Comparison of ENCODE assay signal across 4 worm cellular contexts in the genomic region with DNA sequence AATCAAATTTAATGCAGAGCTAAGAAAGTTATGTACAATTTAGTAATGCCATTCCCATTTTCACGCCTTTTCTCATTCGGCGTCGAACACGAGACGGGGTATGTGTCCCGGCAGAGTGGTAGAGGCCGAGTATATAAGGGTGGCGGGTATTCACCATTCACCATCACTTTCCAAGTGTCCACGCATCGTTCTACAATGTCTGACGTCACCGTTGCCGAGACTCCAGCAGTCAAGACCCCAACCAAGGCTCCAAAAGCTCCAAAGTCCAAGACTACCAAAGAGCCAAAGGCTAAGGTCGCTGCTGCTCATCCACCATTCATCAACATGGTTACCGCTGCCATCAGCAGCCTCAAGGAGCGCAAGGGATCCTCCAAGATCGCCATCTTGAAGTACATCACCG.
TF ChIP-seq lines count a peak whose summit lies in the region.

Gene hil-2, plus strand, starts transcription at position 160 of the 400 bp plus-strand sequence.

TF ChIP-seq in whole organism, L2 larva, 48 proteins besides CTCF, POLR2A, EP300 and RAD21:
- TF ChIP-seq sma-3 (GFP tag; optimal IDR thresholded peaks at IDR 0.05; lab: Kevin White, UChicago), result no peak
- TF ChIP-seq fos-1 (tag; optimal IDR thresholded peaks at IDR 0.05; lab: Kevin White, UChicago), result no peak
- no peak for TF ChIP-seq R02D3.7 (tag; optimal IDR thresholded peaks at IDR 0.05; lab: Kevin White, UChicago)
- TF ChIP-seq unc-55 (GFP tag; optimal IDR thresholded peaks at IDR 0.05; lab: Kevin White, UChicago), result peak; percentile 21
- no peak for TF ChIP-seq lin-39 (tag; optimal IDR thresholded peaks at IDR 0.05; lab: Kevin White, UChicago)
- no peak for TF ChIP-seq sem-4 (tag; optimal IDR thresholded peaks at IDR 0.05; lab: Kevin White, UChicago)
TF ChIP-seq in whole organism, L2 larva: peak in this region for 1.

TF ChIP-seq in whole organism, L4 larva, 104 proteins besides CTCF, POLR2A, EP300 and RAD21:
- 0 out of 2 replicates have a peak, but pooled peaks have one; percentile 27 for TF ChIP-seq snpc-1.2 (GFP tag; IDR thresholded peaks at IDR 0.05; lab: Robert Waterston, UW)
- TF ChIP-seq F44E2.7 (GFP tag; IDR thresholded peaks at IDR 0.05; lab: Robert Waterston, UW), result no peak
- no peak for TF ChIP-seq ceh-62 (tag; optimal IDR thresholded peaks at IDR 0.05; lab: Kevin White, UChicago)
- no peak for TF ChIP-seq nhr-41 (GFP tag; IDR thresholded peaks at IDR 0.05; lab: Robert Waterston, UW)
- TF ChIP-seq lim-7 (GFP tag; IDR thresholded peaks at IDR 0.05; lab: Robert Waterston, UW), result no peak
- TF ChIP-seq sdz-12 (GFP tag; optimal IDR thresholded peaks at IDR 0.05; lab: Kevin White, UChicago), result no peak
- TF ChIP-seq dmd-6 (GFP tag; IDR thresholded peaks at IDR 0.05; lab: Robert Waterston, UW), result no peak
- TF ChIP-seq unc-62 (GFP tag; optimal IDR thresholded peaks at IDR 0.05 in 1 of 2; lab: Kevin White, UChicago), result peak in 1 of 2 experiments; percentile 66
- no peak for TF ChIP-seq unc-62 (tag; optimal IDR thresholded peaks at IDR 0.05; lab: Kevin White, UChicago)
- no peak for TF ChIP-seq mdl-1 (tag; optimal IDR thresholded peaks at IDR 0.05; lab: Kevin White, UChicago)
- no peak for TF ChIP-seq ztf-11 (tag; optimal IDR thresholded peaks at IDR 0.05; lab: Kevin White, UChicago)
- no peak for TF ChIP-seq zfp-3 (GFP tag; conservative IDR thresholded peaks at IDR 0.05; lab: Robert Waterston, UW)
- no peak for TF ChIP-seq zag-1 (tag; optimal IDR thresholded peaks at IDR 0.05; lab: Kevin White, UChicago)
- no peak for TF ChIP-seq ztf-7 (tag; optimal IDR thresholded peaks at IDR 0.05; lab: Kevin White, UChicago)
- TF ChIP-seq Y75B8A.6 (GFP tag; IDR thresholded peaks at IDR 0.05; lab: Robert Waterston, UW), result no peak
- TF ChIP-seq jun-1 (tag; optimal IDR thresholded peaks at IDR 0.05; lab: Kevin White, UChicago), result no peak
- TF ChIP-seq dve-1 (tag; optimal IDR thresholded peaks at IDR 0.05; lab: Kevin White, UChicago; ENCODE audit: insufficient read depth), result peak; percentile 4

TF ChIP-seq in whole organism, late embryonic, 69 proteins besides CTCF, POLR2A, EP300 and RAD21:
- TF ChIP-seq unc-3 (GFP tag; conservative IDR thresholded peaks at IDR 0.05; lab: Robert Waterston, UW), result no peak
- TF ChIP-seq unc-3 (tag; optimal IDR thresholded peaks at IDR 0.05; lab: Kevin White, UChicago), result no peak
- no peak for TF ChIP-seq ceh-14 (tag; optimal IDR thresholded peaks at IDR 0.05; lab: Kevin White, UChicago)
- peak; percentile 53 for TF ChIP-seq ceh-31 (tag; optimal IDR thresholded peaks at IDR 0.05; lab: Kevin White, UChicago)
- no peak for TF ChIP-seq pros-1 (tag; optimal IDR thresholded peaks at IDR 0.05; lab: Kevin White, UChicago)
- TF ChIP-seq ama-1 (optimal IDR thresholded peaks at IDR 0.05; lab: Kevin White, UChicago), result peak; percentile 34
- no peak for TF ChIP-seq nhr-232 (tag; optimal IDR thresholded peaks at IDR 0.05; lab: Kevin White, UChicago)
- peak; percentile 26 for TF ChIP-seq elt-2 (tag; optimal IDR thresholded peaks at IDR 0.05; lab: Kevin White, UChicago)
- TF ChIP-seq ceh-18 (tag; optimal IDR thresholded peaks at IDR 0.05; lab: Kevin White, UChicago), result no peak

TF ChIP-seq in whole organism, mixed stage, embryonic, 35 proteins besides CTCF, POLR2A, EP300 and RAD21:
- TF ChIP-seq mls-2 (tag; optimal IDR thresholded peaks at IDR 0.05; lab: Kevin White, UChicago) (no peak), mep-1 (tag; optimal IDR thresholded peaks at IDR 0.05; lab: Kevin White, UChicago) (peak; percentile 61), sem-2 (GFP tag; optimal IDR thresholded peaks at IDR 0.05; lab: Kevin White, UChicago) (no peak), zip-8 (tag; optimal IDR thresholded peaks at IDR 0.05; lab: Kevin White, UChicago) (peak; percentile 17), ceh-83 (GFP tag; optimal IDR thresholded peaks at IDR 0.05; lab: Kevin White, UChicago) (no peak), bed-3 (GFP tag; optimal IDR thresholded peaks at IDR 0.05; lab: Kevin White, UChicago) (no peak), lin-13 (tag; optimal IDR thresholded peaks at IDR 0.05; lab: Kevin White, UChicago) (peak; percentile 75), drap-1 (GFP tag; optimal IDR thresholded peaks at IDR 0.05; lab: Kevin White, UChicago) (no peak), mab-5 (tag; optimal IDR thresholded peaks at IDR 0.05; lab: Kevin White, UChicago) (no peak), cnd-1 (tag; optimal IDR thresholded peaks at IDR 0.05; lab: Kevin White, UChicago) (no peak), ztf-11 (tag; optimal IDR thresholded peaks at IDR 0.05; lab: Kevin White, UChicago) (no peak), hlh-1 (tag; optimal IDR thresholded peaks at IDR 0.05; lab: Kevin White, UChicago) (no peak), unc-39 (tag; optimal IDR thresholded peaks at IDR 0.05; lab: Kevin White, UChicago) (no peak)
TF ChIP-seq in whole organism, mixed stage, embryonic: peak in this region for 3.
